Fruit fly (Drosophila melanogaster) Kc167 (cell line): Measurements from ENCODE around the gene cib.

Experiments
- Myc ChIP-seq: fragments of >200 bp; optimal IDR thresholded peaks from 2 replicates; lab custom pipeline; 2017; ENCODE audit warnings: missing external identifiers
- Sin3A ChIP-seq: fragments of >200 bp; optimal IDR thresholded peaks from 2 replicates; lab custom pipeline; 2018; ENCODE audit warnings: missing external identifiers
- h ChIP-seq: fragments of >200 bp; optimal IDR thresholded peaks from 3 replicates; lab custom pipeline; 2018; ENCODE audit warnings: missing external identifiers
- insv ChIP-seq: fragments of >200 bp; optimal IDR thresholded peaks from 3 replicates; lab custom pipeline; 2018; ENCODE audit warnings: missing external identifiers
- psq ChIP-seq: fragments of >200 bp; optimal IDR thresholded peaks from 2 replicates; lab custom pipeline; 2017; ENCODE audit warnings: missing external identifiers
- ttk ChIP-seq: sonication (Bioruptor generic); optimal IDR thresholded peaks from 2 replicates; lab custom pipeline; 2017; ENCODE audit warnings: missing external identifiers

The cib gene

dm6 chrX:4113698-4114216 lies 7.8 kb downstream of the cib start, which contains the start of the genes dgt4 and Nsun2:
Gene dgt4, plus strand, starts transcription at chrX:4113701.
Gene Nsun2, minus strand, starts transcription at chrX:4113734.
- no peak for TF ChIP-seq Sin3A (lab: Kevin White, UChicago)
- no peak for TF ChIP-seq Myc (lab: Kevin White, UChicago)
- TF ChIP-seq insv (lab: Kevin White, UChicago): no peak
- no peak for TF ChIP-seq h
- no peak for TF ChIP-seq psq (lab: Kevin White, UChicago)
- no peak for TF ChIP-seq ttk (lab: Kevin White, UChicago)

dm6 chrX:4116834-4117736 lies 11.2 kb downstream of the cib start, which contains the start of the genes tyf and Tip60:
Gene tyf, plus strand, starts transcription at chrX:4117020.
Gene Tip60, minus strand, starts transcription at chrX:4117487.
- no peak for TF ChIP-seq h
- TF ChIP-seq insv (lab: Kevin White, UChicago): no peak
- no peak for TF ChIP-seq Myc (lab: Kevin White, UChicago)
- TF ChIP-seq ttk (lab: Kevin White, UChicago): no peak
- TF ChIP-seq Sin3A (lab: Kevin White, UChicago): no peak
- no peak for TF ChIP-seq psq (lab: Kevin White, UChicago)

dm6 chrX:4119582-4119981 lies 13.7 kb downstream of the cib start:
- TF ChIP-seq Myc (lab: Kevin White, UChicago) (no peak), h (no peak), ttk (lab: Kevin White, UChicago) (no peak), Sin3A (lab: Kevin White, UChicago) (no peak), psq (lab: Kevin White, UChicago) (no peak), insv (lab: Kevin White, UChicago) (no peak)

dm6 chrX:4131049-4131629 lies 25.2 kb downstream of the cib start, which contains the start of gene GlcAT-I:
Gene GlcAT-I, plus strand, starts transcription at chrX:4131211.
- TF ChIP-seq Sin3A (lab: Kevin White, UChicago): no peak
- TF ChIP-seq h: no peak
- TF ChIP-seq ttk (lab: Kevin White, UChicago): no peak
- TF ChIP-seq Myc (lab: Kevin White, UChicago): no peak
- TF ChIP-seq insv (lab: Kevin White, UChicago): no peak
- no peak for TF ChIP-seq psq (lab: Kevin White, UChicago)

- no peak for TF ChIP-seq h
- TF ChIP-seq Sin3A (lab: Kevin White, UChicago): no peak
- no peak for TF ChIP-seq ttk (lab: Kevin White, UChicago)
- no peak for TF ChIP-seq Myc (lab: Kevin White, UChicago)
- TF ChIP-seq insv (lab: Kevin White, UChicago): no peak
- no peak for TF ChIP-seq psq (lab: Kevin White, UChicago)
Observed at dm6 chrX:4139043-4139442, 33.1 kb downstream of the cib start.

- TF ChIP-seq h: no peak
- TF ChIP-seq psq (lab: Kevin White, UChicago): no peak
- no peak for TF ChIP-seq insv (lab: Kevin White, UChicago)
Observed at dm6 chrX:4150989-4151388, 45.1 kb downstream of the cib start.
